Fruit fly (Drosophila melanogaster) whole organism, prepupa: ENCODE measurements around the gene CG13623.

Experiments
- Blimp-1 ChIP-seq: fragments of 200-800 bp; sonication (Bioruptor generic); optimal IDR thresholded peaks from 3 replicates; lab custom pipeline; 2017; ENCODE audit warnings: missing biosample characterization, missing genetic modification characterization, mild to moderate bottlenecking, moderate library complexity, missing genetic modification reagents
- CG10631 ChIP-seq: fragments of 200-800 bp; sonication (Bioruptor generic); optimal IDR thresholded peaks from 2 replicates; lab custom pipeline; 2016; ENCODE audit warnings: missing biosample characterization, missing genetic modification characterization
- CG11902 ChIP-seq: fragments of 200-800 bp; sonication (Bioruptor generic); optimal IDR thresholded peaks from 3 replicates; lab custom pipeline; 2016; ENCODE audit warnings: missing biosample characterization, missing genetic modification characterization
- CG15336 ChIP-seq: fragments of 200-800 bp; sonication (Bioruptor generic); IDR thresholded peaks from 2 replicates; pipeline ENCODE4 v1.3.6; 2022; ENCODE audit warnings: missing biosample characterization, missing genetic modification characterization
- CG3032 ChIP-seq: fragments of 200-800 bp; optimal IDR thresholded peaks from 2 replicates; lab custom pipeline; 2019; ENCODE audit warnings: missing biosample characterization, mild to moderate bottlenecking, missing genetic modification characterization, moderate library complexity
- CG31627 ChIP-seq: fragments of 200-800 bp; sonication (Bioruptor generic); optimal IDR thresholded peaks from 3 replicates; lab custom pipeline; 2016; ENCODE audit warnings: missing biosample characterization, missing genetic modification characterization
- CG32006 ChIP-seq: fragments of 200-800 bp; sonication (Bioruptor generic); optimal IDR thresholded peaks from 3 replicates; lab custom pipeline; 2017; ENCODE audit warnings: missing biosample characterization, mild to moderate bottlenecking, missing genetic modification characterization
- CG3919 ChIP-seq: fragments of 200-800 bp; sonication (Bioruptor generic); optimal IDR thresholded peaks from 3 replicates; lab custom pipeline; 2016; ENCODE audit warnings: missing biosample characterization, missing genetic modification characterization
- CG6276 ChIP-seq: fragments of 200-800 bp; sonication (Bioruptor generic); optimal IDR thresholded peaks from 2 replicates; lab custom pipeline; 2017; ENCODE audit warnings: missing biosample characterization, mild to moderate bottlenecking, missing genetic modification characterization
- CG6792 ChIP-seq: fragments of 200-800 bp; sonication (Bioruptor generic); optimal IDR thresholded peaks from 3 replicates; lab custom pipeline; 2016; ENCODE audit warnings: missing biosample characterization, missing genetic modification characterization
- CG6808 ChIP-seq: fragments of 200-800 bp; sonication (Bioruptor generic); optimal IDR thresholded peaks from 3 replicates; lab custom pipeline; 2017; ENCODE audit warnings: missing biosample characterization, missing genetic modification characterization, mild to moderate bottlenecking, moderate library complexity, missing genetic modification reagents
- CG6854 ChIP-seq: fragments of 200-800 bp; sonication (Bioruptor generic); optimal IDR thresholded peaks from 2 replicates; lab custom pipeline; 2017; ENCODE audit warnings: missing biosample characterization, mild to moderate bottlenecking, missing genetic modification characterization
- CG8119 ChIP-seq: fragments of 200-800 bp; sonication (Bioruptor generic); IDR thresholded peaks from 3 replicates; pipeline ENCODE4 v1.3.6; 2022; ENCODE audit warnings: missing biosample characterization, missing genetic modification characterization
- CG9139 ChIP-seq: fragments of 200-800 bp; sonication (Bioruptor generic); optimal IDR thresholded peaks from 3 replicates; lab custom pipeline; 2017; ENCODE audit warnings: missing biosample characterization, mild to moderate bottlenecking, missing genetic modification characterization
- Eip75B ChIP-seq: fragments of 200-800 bp; sonication (Bioruptor generic); optimal IDR thresholded peaks from 3 replicates; lab custom pipeline; 2016; ENCODE audit warnings: missing biosample characterization, missing genetic modification characterization
- Eip78C ChIP-seq: fragments of 200-800 bp; sonication (Bioruptor generic); peaks from one replicate; lab custom pipeline; 2016; ENCODE audit warnings: missing biosample characterization, missing genetic modification characterization
- Ets21C ChIP-seq: fragments of 200-800 bp; sonication (Bioruptor generic); optimal IDR thresholded peaks from 3 replicates; lab custom pipeline; 2016; ENCODE audit warnings: missing biosample characterization, missing genetic modification characterization
- Ets96B ChIP-seq: fragments of 200-800 bp; optimal IDR thresholded peaks from 2 replicates; lab custom pipeline; 2019; ENCODE audit warnings: missing biosample characterization, mild to moderate bottlenecking, missing genetic modification characterization, moderate library complexity
- Hr39 ChIP-seq: fragments of 200-800 bp; sonication (Bioruptor generic); optimal IDR thresholded peaks from 2 replicates; lab custom pipeline; 2016; ENCODE audit warnings: missing biosample characterization, missing genetic modification characterization
- Hr4 ChIP-seq: fragments of 200-800 bp; sonication (Bioruptor generic); optimal IDR thresholded peaks from 3 replicates; lab custom pipeline; 2016; ENCODE audit warnings: missing biosample characterization, missing genetic modification characterization
- Lpt ChIP-seq: fragments of 200-800 bp; sonication (Bioruptor generic); optimal IDR thresholded peaks from 3 replicates; lab custom pipeline; 2016; ENCODE audit warnings: missing biosample characterization, missing genetic modification characterization
- Met ChIP-seq: fragments of 200-800 bp; sonication (Bioruptor generic); optimal IDR thresholded peaks from 3 replicates; lab custom pipeline; 2016; ENCODE audit warnings: missing biosample characterization, missing genetic modification characterization
- OdsH ChIP-seq: fragments of 200-800 bp; sonication (Bioruptor generic); optimal IDR thresholded peaks from 3 replicates; lab custom pipeline; 2016; ENCODE audit warnings: missing biosample characterization, missing genetic modification characterization
- Smox ChIP-seq: fragments of 200-800 bp; sonication (Bioruptor generic); optimal IDR thresholded peaks from 3 replicates; lab custom pipeline; 2016; ENCODE audit warnings: missing biosample characterization, missing genetic modification characterization
- Sox14 ChIP-seq: fragments of 200-800 bp; sonication (Bioruptor generic); optimal IDR thresholded peaks from 3 replicates; lab custom pipeline; 2016; ENCODE audit warnings: missing biosample characterization, missing genetic modification characterization
- acj6 ChIP-seq: fragments of 200-800 bp; sonication (Bioruptor generic); optimal IDR thresholded peaks from 3 replicates; lab custom pipeline; 2016; ENCODE audit warnings: missing biosample characterization, missing genetic modification characterization
- cyc ChIP-seq: fragments of 200-800 bp; sonication (Bioruptor generic); optimal IDR thresholded peaks from 3 replicates; lab custom pipeline; 2016; ENCODE audit warnings: missing biosample characterization, missing genetic modification characterization
- dac ChIP-seq: fragments of 200-800 bp; sonication (Bioruptor generic); optimal IDR thresholded peaks from 2 replicates; lab custom pipeline; 2017; ENCODE audit warnings: missing biosample characterization, mild to moderate bottlenecking, missing genetic modification characterization
- dsx ChIP-seq: fragments of 200-800 bp; optimal IDR thresholded peaks from 3 replicates; lab custom pipeline; 2019; ENCODE audit warnings: missing biosample characterization, mild to moderate bottlenecking, missing genetic modification characterization, moderate library complexity; ENCODE audit not compliant: poor library complexity, severe bottlenecking
- esn ChIP-seq: fragments of 200-800 bp; sonication (Bioruptor generic); optimal IDR thresholded peaks from 2 replicates; lab custom pipeline; 2016; ENCODE audit warnings: missing biosample characterization, mild to moderate bottlenecking, missing genetic modification characterization, moderate library complexity
- fd59A ChIP-seq: fragments of 200-800 bp; sonication (Bioruptor generic); optimal IDR thresholded peaks from 2 replicates; lab custom pipeline; 2017; ENCODE audit warnings: missing biosample characterization, mild to moderate bottlenecking, missing genetic modification characterization, missing genetic modification reagents
- fkh ChIP-seq: fragments of 200-800 bp; sonication (Bioruptor generic); optimal IDR thresholded peaks from 3 replicates; lab custom pipeline; 2017; ENCODE audit warnings: missing biosample characterization, mild to moderate bottlenecking, missing genetic modification characterization, moderate library complexity
- lz ChIP-seq: fragments of 200-800 bp; sonication (Bioruptor generic); optimal IDR thresholded peaks from 3 replicates; lab custom pipeline; 2016; ENCODE audit warnings: missing biosample characterization, missing genetic modification characterization
- net ChIP-seq: fragments of 200-800 bp; sonication (Bioruptor generic); optimal IDR thresholded peaks from 3 replicates; lab custom pipeline; 2016; ENCODE audit warnings: missing biosample characterization, missing genetic modification characterization
- pdm3 ChIP-seq: fragments of 200-800 bp; sonication (Bioruptor generic); optimal IDR thresholded peaks from 3 replicates; lab custom pipeline; 2016; ENCODE audit warnings: missing biosample characterization, missing genetic modification characterization
- salr ChIP-seq, 2 experiments: fragments of 200-800 bp; sonication (Bioruptor generic); optimal IDR thresholded peaks; 3 replicates each; lab custom pipeline; 2016 to 2018; ENCODE audit warnings: missing biosample characterization in 2 of 2, missing genetic modification characterization in 2 of 2, mild to moderate bottlenecking in 1 of 2
- spab ChIP-seq: fragments of 200-800 bp; sonication (Bioruptor generic); optimal IDR thresholded peaks from 2 replicates; lab custom pipeline; 2017; ENCODE audit warnings: missing biosample characterization, mild to moderate bottlenecking, missing genetic modification characterization, missing genetic modification reagents
- ss ChIP-seq, 2 experiments: fragments of 200-800 bp; sonication (Bioruptor generic); optimal IDR thresholded peaks; 2 replicates in 1 of 2; 3 replicates in 1 of 2; lab custom pipeline; 2017 to 2018; ENCODE audit warnings: mild to moderate bottlenecking in 2 of 2, missing biosample characterization in 2 of 2, missing genetic modification characterization in 2 of 2, moderate library complexity in 1 of 2
- svp ChIP-seq: fragments of 200-800 bp; sonication (Bioruptor generic); peaks from one replicate; lab custom pipeline; 2016; ENCODE audit warnings: missing biosample characterization, missing genetic modification characterization
- topi ChIP-seq: fragments of 200-800 bp; sonication (Bioruptor generic); optimal IDR thresholded peaks from 3 replicates; lab custom pipeline; 2016; ENCODE audit warnings: missing biosample characterization, missing genetic modification characterization
- vri ChIP-seq: fragments of 200-800 bp; sonication (Bioruptor generic); optimal IDR thresholded peaks from 3 replicates; lab custom pipeline; 2016; ENCODE audit warnings: missing biosample characterization, mild to moderate bottlenecking, missing genetic modification characterization

Gene CG13623

dm6 chr3R:24562323-24563025 is 32.1 kb upstream of the CG13623 start:
- TF ChIP-seq CG6808: peak; percentile 17
- no peak for TF ChIP-seq ss (GFP tag; optimal IDR thresholded peaks at IDR 0.05; lab: Kevin White, UChicago)
- TF ChIP-seq salr (GFP tag; optimal IDR thresholded peaks at IDR 0.05; lab: Kevin White, UChicago): no peak
- TF ChIP-seq dsx (GFP tag; lab: Kevin White, UChicago): peak; percentile 3
- TF ChIP-seq Eip78C (GFP tag; lab: Kevin White, UChicago): peak; percentile 8
- TF ChIP-seq CG15336 (GFP tag; lab: Robert Waterston, UW): no peak
- no peak for TF ChIP-seq fd59A (GFP tag; lab: Kevin White, UChicago)

dm6 chr3R:24557020-24557465 is 26.7 kb upstream of the CG13623 start:
- peak; percentile 48 for TF ChIP-seq OdsH (GFP tag; lab: Kevin White, UChicago)
- TF ChIP-seq lz (GFP tag; lab: Kevin White, UChicago): peak; percentile 56
- no peak for TF ChIP-seq CG10631
- no peak for TF ChIP-seq dac
- no peak for TF ChIP-seq Blimp-1 (GFP tag; lab: Kevin White, UChicago)
- peak; percentile 25 for TF ChIP-seq Hr4 (GFP tag; lab: Kevin White, UChicago)
- TF ChIP-seq Smox (GFP tag; lab: Kevin White, UChicago): no peak
- no peak for TF ChIP-seq CG3919 (GFP tag; lab: Kevin White, UChicago)
- TF ChIP-seq Ets96B (tag; lab: Kevin White, UChicago): no peak
- peak; percentile 72 for TF ChIP-seq topi (GFP tag; lab: Kevin White, UChicago)
- TF ChIP-seq CG31627: peak; percentile 79
- TF ChIP-seq salr (GFP tag; optimal IDR thresholded peaks at IDR 0.05; lab: Kevin White, UChicago): no peak
- TF ChIP-seq CG8119 (GFP tag; lab: Robert Waterston, UW): no peak
- peak; percentile 12 for TF ChIP-seq CG11902 (GFP tag; lab: Kevin White, UChicago)
- TF ChIP-seq ss (GFP tag; optimal IDR thresholded peaks at IDR 0.05; lab: Kevin White, UChicago): no peak
- TF ChIP-seq Eip78C (GFP tag; lab: Kevin White, UChicago): peak; percentile 81
- no peak for TF ChIP-seq CG6808
- no peak for TF ChIP-seq net
- TF ChIP-seq Eip75B: no peak
- no peak for TF ChIP-seq fd59A (GFP tag; lab: Kevin White, UChicago)
- no peak for TF ChIP-seq CG6276
- peak; percentile 56 for TF ChIP-seq esn
- no peak for TF ChIP-seq pdm3 (GFP tag; lab: Kevin White, UChicago)
- TF ChIP-seq CG3032 (tag; lab: Kevin White, UChicago): peak; percentile 1
- peak; percentile 52 for TF ChIP-seq CG9139
- TF ChIP-seq svp (GFP tag; lab: Kevin White, UChicago): peak; percentile 89
- peak; percentile 44 for TF ChIP-seq acj6 (GFP tag; lab: Kevin White, UChicago)
- peak; percentile 19 for TF ChIP-seq CG6854 (GFP tag; lab: Kevin White, UChicago)
- TF ChIP-seq spab (GFP tag; lab: Kevin White, UChicago): no peak
- no peak for TF ChIP-seq CG32006
- TF ChIP-seq Met (GFP tag; lab: Kevin White, UChicago): peak; percentile 63
- peak; percentile 45 for TF ChIP-seq vri
- TF ChIP-seq fkh (GFP tag; lab: Kevin White, UChicago): no peak
- peak; percentile 13 for TF ChIP-seq Ets21C (GFP tag; lab: Kevin White, UChicago)
- TF ChIP-seq Hr39: peak; percentile 75
- peak; percentile 67 for TF ChIP-seq cyc
- TF ChIP-seq Lpt (GFP tag; lab: Kevin White, UChicago): no peak
- TF ChIP-seq CG6792 (GFP tag; lab: Kevin White, UChicago): peak; percentile 4
- TF ChIP-seq Sox14 (GFP tag; lab: Kevin White, UChicago): peak; percentile 51
- TF ChIP-seq, all 60 proteins: peak for 20
